Worm (Caenorhabditis elegans): Measurements from ENCODE around the gene imph-1.

The imph-1 gene

ce11 chrIII:4562070-4562788 is 8.8 kb downstream of the imph-1 start, which contains the start of gene pan-1:
Gene pan-1 (plus strand): TSS chrIII:4562738.
- TF ChIP-seq ama-1 (optimal IDR thresholded peaks at IDR 0.05) (no peak), fkh-6 (tag; optimal IDR thresholded peaks at IDR 0.05) (no peak), lin-11 (tag; optimal IDR thresholded peaks at IDR 0.05) (no peak), sdc-2 (tag; optimal IDR thresholded peaks at IDR 0.05) (no peak), pax-1 (tag; optimal IDR thresholded peaks at IDR 0.05) (no peak), ahr-1 (tag; optimal IDR thresholded peaks at IDR 0.05) (no peak), nfya-1 (tag; optimal IDR thresholded peaks at IDR 0.05) (peak; percentile 42), nhr-232 (tag; optimal IDR thresholded peaks at IDR 0.05) (no peak), ceh-34 (tag; optimal IDR thresholded peaks at IDR 0.05) (peak; percentile 8), hlh-30 (tag; optimal IDR thresholded peaks at IDR 0.05; ENCODE audit: insufficient read depth) (no peak), ztf-16 (tag; optimal IDR thresholded peaks at IDR 0.05) (no peak), hlh-13 (GFP tag; optimal IDR thresholded peaks at IDR 0.05) (no peak), madf-2 (tag; optimal IDR thresholded peaks at IDR 0.05) (no peak), ceh-18 (tag; optimal IDR thresholded peaks at IDR 0.05) (no peak), ceh-14 (tag; optimal IDR thresholded peaks at IDR 0.05) (no peak), pqm-1 (tag; optimal IDR thresholded peaks at IDR 0.05) (no peak), sox-4 (tag; optimal IDR thresholded peaks at IDR 0.05) (no peak), C08G9.2 (tag; optimal IDR thresholded peaks at IDR 0.05) (no peak), mec-3 (tag; optimal IDR thresholded peaks at IDR 0.05; ENCODE audit: borderline replicate concordance) (no peak), ceh-31 (tag; optimal IDR thresholded peaks at IDR 0.05) (peak; percentile 8), tbx-2 (tag; optimal IDR thresholded peaks at IDR 0.05) (peak; percentile 11), npax-4 (tag; optimal IDR thresholded peaks at IDR 0.05) (no peak)

DNA sequence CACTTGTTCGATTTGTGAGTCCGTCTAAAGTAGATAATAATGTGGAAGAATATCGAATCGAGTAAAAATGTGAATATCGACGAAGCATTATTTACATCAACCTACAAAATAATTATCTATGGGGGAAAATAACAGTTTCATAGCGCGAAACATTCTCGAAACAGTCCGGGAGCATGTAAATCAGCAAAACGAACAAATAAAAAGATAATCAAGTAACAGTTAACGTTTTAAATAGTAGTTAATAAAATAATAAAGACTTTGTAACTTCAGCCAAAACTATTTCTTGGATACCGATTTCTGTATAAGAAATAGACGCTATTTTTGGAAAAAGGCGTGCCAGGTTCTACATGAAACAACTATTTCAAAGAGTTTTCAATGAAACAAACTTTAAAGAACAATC is 14.6 kb downstream of the imph-1 start, which contains the start of gene mlcd-1:
Gene mlcd-1 (minus strand): TSS at position 101 of the 400 bp plus-strand sequence.
- TF ChIP-seq ceh-34 (tag; optimal IDR thresholded peaks at IDR 0.05): no peak

ce11 chrIII:4568455-4568854 is 15.0 kb downstream of the imph-1 start, which contains the start of gene idhg-1:
Gene idhg-1 (plus strand): TSS chrIII:4568797.
- TF ChIP-seq gmeb-2 (tag; optimal IDR thresholded peaks at IDR 0.05) (peak; percentile 93), T23F11.4 (GFP tag; optimal IDR thresholded peaks at IDR 0.05) (peak; percentile 92), rnt-1 (tag; optimal IDR thresholded peaks at IDR 0.05) (peak; percentile 94), ceh-14 (tag; optimal IDR thresholded peaks at IDR 0.05) (peak; percentile 99), dmd-4 (tag; optimal IDR thresholded peaks at IDR 0.05; ENCODE audit: borderline replicate concordance) (peak; percentile 94), ttx-3 (tag; optimal IDR thresholded peaks at IDR 0.05) (peak; percentile 97), fax-1 (tag; optimal IDR thresholded peaks at IDR 0.05) (peak; percentile 97), tbx-2 (tag; optimal IDR thresholded peaks at IDR 0.05) (peak; percentile 99), unc-86 (tag; optimal IDR thresholded peaks at IDR 0.05) (peak; percentile 97), pqm-1 (tag; optimal IDR thresholded peaks at IDR 0.05) (peak; percentile 85), Y22D7AL.16 (tag; optimal IDR thresholded peaks at IDR 0.05) (peak; percentile 91), hlh-30 (tag; optimal IDR thresholded peaks at IDR 0.05; ENCODE audit: insufficient read depth) (peak; percentile 68), ceh-22 (tag; optimal IDR thresholded peaks at IDR 0.05) (peak; percentile 68), elt-4 (tag; optimal IDR thresholded peaks at IDR 0.05) (peak; percentile 99), nhr-11 (tag; optimal IDR thresholded peaks at IDR 0.05) (peak; percentile 88), odd-2 (tag; optimal IDR thresholded peaks at IDR 0.05) (peak; percentile 96), unc-42 (tag; optimal IDR thresholded peaks at IDR 0.05) (peak; percentile 67), elt-2 (tag; optimal IDR thresholded peaks at IDR 0.05) (peak; percentile 99), mec-3 (tag; optimal IDR thresholded peaks at IDR 0.05; ENCODE audit: borderline replicate concordance) (peak; percentile 91), C38D4.7 (GFP tag; optimal IDR thresholded peaks at IDR 0.05) (peak; percentile 94), sox-4 (tag; optimal IDR thresholded peaks at IDR 0.05) (peak; percentile 98), che-1 (tag; optimal IDR thresholded peaks at IDR 0.05) (peak; percentile 91), npax-4 (tag; optimal IDR thresholded peaks at IDR 0.05) (peak; percentile 94), fkh-6 (tag; optimal IDR thresholded peaks at IDR 0.05) (peak; percentile 96), pros-1 (tag; optimal IDR thresholded peaks at IDR 0.05) (no peak), hlh-6 (tag; optimal IDR thresholded peaks at IDR 0.05) (peak; percentile 98), zip-5 (tag; optimal IDR thresholded peaks at IDR 0.05) (peak; percentile 94), sdc-2 (tag; optimal IDR thresholded peaks at IDR 0.05) (peak; percentile 88), ztf-16 (tag; optimal IDR thresholded peaks at IDR 0.05) (peak; percentile 95), ceh-2 (tag; optimal IDR thresholded peaks at IDR 0.05) (peak; percentile 98), hlh-8 (tag; optimal IDR thresholded peaks at IDR 0.05) (peak; percentile 98), unc-55 (GFP tag; optimal IDR thresholded peaks at IDR 0.05) (no peak), madf-2 (tag; optimal IDR thresholded peaks at IDR 0.05) (peak; percentile 94), ceh-45 (GFP tag; IDR thresholded peaks at IDR 0.05) (peak; percentile 85), nfya-1 (tag; optimal IDR thresholded peaks at IDR 0.05) (peak; percentile 96), ceh-48 (tag; optimal IDR thresholded peaks at IDR 0.05) (peak; percentile 96)
